Worm (Caenorhabditis elegans) whole organism, L4/young adult: ENCODE measurements around the gene srsx-19.

Experiments used
- W03F9.2 ChIP-seq: fragments of 150-350 bp; optimal IDR thresholded peaks from 2 replicates; lab custom pipeline; 2014; ENCODE audit warnings: missing biosample characterization, missing genetic modification characterization
- dao-5 ChIP-seq: sonication (generic microtip); optimal IDR thresholded peaks from 2 replicates; lab custom pipeline; 2016; ENCODE audit warnings: missing genotype, missing genetic modification characterization, moderate library complexity, missing compliant biosample characterization

DNA sequence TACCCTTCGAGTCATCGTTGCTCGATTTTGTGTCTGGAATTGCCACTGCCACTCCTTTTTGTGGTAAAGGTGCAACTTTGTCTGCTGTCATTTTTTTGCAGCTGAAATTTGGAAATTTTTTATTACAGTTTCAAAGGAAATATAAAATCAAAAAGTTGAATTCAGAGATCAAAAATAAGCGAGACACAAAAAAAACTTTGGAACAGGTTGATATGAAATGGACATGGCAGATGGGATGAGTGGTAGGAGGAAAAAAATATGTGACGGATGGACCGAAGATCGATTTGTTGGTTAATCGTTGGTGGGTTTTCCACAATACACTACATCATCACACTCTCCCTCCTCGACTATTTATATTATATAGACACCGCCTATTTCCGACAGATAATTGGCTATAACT, 47.1 kb downstream of the srsx-19 start, which contains the start of gene R10D12.1:
- TF ChIP-seq dao-5 (tag; lab: Kevin White, UChicago), result no peak
- TF ChIP-seq W03F9.2 (tag; lab: Kevin White, UChicago), result no peak
